Worm (Caenorhabditis elegans): ENCODE results near the gene C53D6.11.

DNA sequence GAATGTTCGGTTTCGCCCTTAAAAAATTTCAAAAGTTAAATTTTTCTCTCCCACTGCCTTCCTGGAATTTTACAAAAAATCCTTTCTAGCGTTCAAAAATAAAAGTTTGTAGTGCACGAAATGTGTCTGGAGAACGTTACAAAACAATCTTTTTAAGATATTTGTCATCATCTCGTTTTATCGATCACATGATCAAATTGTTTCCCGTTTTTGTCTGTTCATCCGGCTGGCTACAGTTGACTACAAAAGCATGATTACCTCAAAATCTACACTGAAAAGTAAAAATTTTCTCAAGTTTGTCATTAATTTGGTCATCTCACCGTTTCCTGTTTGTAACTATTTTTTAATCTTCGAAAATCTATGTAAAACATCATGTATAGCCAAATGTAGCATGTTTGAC, 40.7 kb downstream of the C53D6.11 start:
- TF ChIP-seq hnd-1 (tag; optimal IDR thresholded peaks at IDR 0.05) (no peak), hmg-4 (GFP tag; optimal IDR thresholded peaks at IDR 0.05) (no peak), B0310.2 (tag; optimal IDR thresholded peaks at IDR 0.05) (no peak)

Measured in whole organism, early embryonic.